Worm (Caenorhabditis elegans) whole organism, L1 larva: ENCODE results near the gene magu-4.

Experiments used
- C34B4.2 ChIP-seq: sonication (generic microtip); optimal IDR thresholded peaks from 2 replicates; lab custom pipeline; 2017; ENCODE audit warnings: mild to moderate bottlenecking, missing genetic modification characterization, missing compliant biosample characterization
- aha-1 ChIP-seq: fragments of 150-350 bp; optimal IDR thresholded peaks from 2 replicates; lab custom pipeline; 2014; ENCODE audit warnings: missing biosample characterization, missing genetic modification characterization
- alr-1 ChIP-seq: fragments of 200-800 bp; sonication (Bioruptor generic); optimal IDR thresholded peaks from 2 replicates; lab custom pipeline; 2018; ENCODE audit warnings: borderline replicate concordance, mild to moderate bottlenecking, missing genetic modification characterization, missing compliant biosample characterization
- elt-2 ChIP-seq: sonication (generic microtip); optimal IDR thresholded peaks from 2 replicates; lab custom pipeline; 2016; ENCODE audit warnings: missing genetic modification characterization, mild to moderate bottlenecking, inconsistent platforms, missing compliant biosample characterization, missing genetic modification reagents
- hlh-17 ChIP-seq: fragments of 200-800 bp; sonication (Bioruptor generic); optimal IDR thresholded peaks from 2 replicates; lab custom pipeline; 2018; ENCODE audit warnings: missing genetic modification characterization, mild to moderate bottlenecking, missing compliant biosample characterization, moderate library complexity, borderline replicate concordance
- irx-1 ChIP-seq: sonication (generic microtip); optimal IDR thresholded peaks from 2 replicates; lab custom pipeline; 2016; ENCODE audit warnings: missing genetic modification characterization, missing compliant biosample characterization
- mdl-1 ChIP-seq, 2 experiments: fragments of 150-350 bp; optimal IDR thresholded peaks; 2 replicates each; lab custom pipeline; 2014 to 2017; ENCODE audit warnings: missing biosample characterization in 2 of 2, missing genetic modification characterization in 2 of 2, inconsistent platforms in 1 of 2
- nhr-237 ChIP-seq: fragments of 150-350 bp; optimal IDR thresholded peaks from 2 replicates; lab custom pipeline; 2014; ENCODE audit warnings: missing biosample characterization, missing genetic modification characterization
- nhr-28 ChIP-seq: fragments of 150-350 bp; optimal IDR thresholded peaks from 2 replicates; lab custom pipeline; 2014; ENCODE audit warnings: missing biosample characterization, missing genetic modification characterization
- nhr-76 ChIP-seq: sonication (generic microtip); optimal IDR thresholded peaks from 2 replicates; lab custom pipeline; 2017; ENCODE audit warnings: missing biosample characterization, missing genetic modification characterization
- snu-23 ChIP-seq: sonication (generic microtip); optimal IDR thresholded peaks from 2 replicates; lab custom pipeline; 2016; ENCODE audit warnings: missing genetic modification characterization, missing compliant biosample characterization
- swsn-7 ChIP-seq: sonication (generic microtip); optimal IDR thresholded peaks from 2 replicates; lab custom pipeline; 2016; ENCODE audit warnings: missing genetic modification characterization, missing compliant biosample characterization
- xbp-1 ChIP-seq: sonication (generic microtip); optimal IDR thresholded peaks from 2 replicates; lab custom pipeline; 2016; ENCODE audit warnings: missing genetic modification characterization, missing compliant biosample characterization
- zag-1 ChIP-seq: fragments of 150-350 bp; optimal IDR thresholded peaks from 2 replicates; lab custom pipeline; 2014; ENCODE audit warnings: missing biosample characterization, missing genetic modification characterization

- TF ChIP-seq snu-23 (GFP tag; lab: Kevin White, UChicago) (no peak), xbp-1 (tag; lab: Kevin White, UChicago) (no peak), nhr-237 (tag; lab: Kevin White, UChicago) (no peak), nhr-76 (no peak), aha-1 (tag; lab: Kevin White, UChicago) (no peak), nhr-28 (tag; lab: Kevin White, UChicago) (no peak), C34B4.2 (tag; lab: Kevin White, UChicago) (no peak), hlh-17 (GFP tag; lab: Kevin White, UChicago) (no peak), elt-2 (no peak), zag-1 (tag; lab: Kevin White, UChicago) (no peak), irx-1 (no peak), alr-1 (no peak), swsn-7 (no peak), mdl-1 (tag; optimal IDR thresholded peaks at IDR 0.05; lab: Kevin White, UChicago) (no peak)
Measured at ce11 chrIV:9977602-9978172, 31.9 kb upstream of the magu-4 start, which contains the start of gene dhp-2.
